Worm (Caenorhabditis elegans) whole organism, dauer: ENCODE results near the gene T02B11.9.
"Not testable (repeated sequence)": the region's sequence is repeated elsewhere in the genome, so short reads cannot be mapped to it uniquely, and the experiment has no call there.

ENCODE experiments used
- unc-62 ChIP-seq: sonication (generic microtip); optimal IDR thresholded peaks from 2 replicates; lab custom pipeline; 2017; ENCODE audit warnings: missing biosample characterization, missing genetic modification reagents, missing genetic modification characterization

Gene T02B11.9

DNA sequence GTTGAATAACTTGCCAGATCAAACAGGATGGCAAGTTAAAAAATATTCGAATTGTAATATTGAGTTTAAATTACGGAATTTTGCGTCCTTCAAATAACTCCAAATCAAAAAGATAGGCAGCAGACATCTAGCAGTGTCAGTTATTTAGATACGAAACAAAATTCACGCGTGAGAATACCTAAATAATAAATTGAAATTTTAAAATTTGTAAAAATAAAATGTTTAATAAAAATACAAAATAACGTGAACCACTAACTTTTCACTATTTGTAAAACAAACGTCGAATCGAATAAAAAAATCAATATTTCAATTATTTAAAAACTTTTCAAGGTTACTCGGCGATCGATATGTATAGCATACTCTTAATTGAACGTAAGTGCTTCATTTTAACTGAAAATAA is at the start of gene T02B11.9:
Gene T02B11.9, plus strand, starts transcription at position 301 of the 400 bp plus-strand sequence.
- no peak for TF ChIP-seq unc-62 (GFP tag; lab: Kevin White, UChicago)

DNA sequence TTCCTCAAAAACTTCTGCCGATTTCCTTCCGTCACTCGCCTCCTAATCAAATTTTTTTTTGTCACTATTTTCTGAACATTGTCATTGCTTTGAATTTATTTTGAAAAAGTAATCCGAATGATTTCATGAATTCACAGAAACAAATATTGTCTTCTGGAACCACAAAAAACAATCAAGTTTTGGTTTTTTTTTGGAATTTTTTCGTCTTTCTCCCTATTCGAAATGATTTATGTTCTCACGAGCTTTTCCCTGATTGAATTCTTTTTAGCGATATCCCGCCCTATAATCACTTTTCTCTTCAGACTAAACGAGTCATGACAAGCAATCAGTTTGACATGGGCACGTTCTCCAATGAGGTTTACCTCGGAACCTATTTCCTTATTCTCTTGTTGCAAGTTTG is 42.7 kb upstream of the T02B11.9 start, which contains the start of gene F41H8.1:
Gene F41H8.1, plus strand, starts transcription at position 301 of the 400 bp plus-strand sequence.
- TF ChIP-seq unc-62 (GFP tag; lab: Kevin White, UChicago): no peak

DNA sequence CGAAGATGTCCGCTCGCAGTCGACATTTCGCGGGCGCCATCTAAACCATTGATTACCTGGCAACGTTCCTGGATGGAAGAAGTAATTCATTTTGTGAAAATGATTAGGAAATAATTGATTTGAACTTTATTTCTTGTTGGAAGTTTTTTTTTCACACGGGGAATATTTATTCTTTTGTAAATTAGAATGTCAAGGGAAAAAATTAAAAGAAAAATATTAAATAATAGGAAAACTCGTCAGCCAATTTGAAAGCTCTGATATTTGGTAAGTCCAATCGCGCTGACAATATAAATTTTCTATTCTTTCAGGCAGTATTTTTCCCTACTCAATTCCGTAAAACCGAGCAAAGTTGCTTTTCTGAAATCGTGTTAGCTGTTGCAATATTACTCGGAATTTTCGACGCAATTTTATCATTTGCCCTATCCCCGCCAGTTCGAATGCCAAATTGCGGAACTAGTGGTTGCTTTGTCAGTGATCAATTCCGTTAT is 37.0 kb upstream of the T02B11.9 start, which contains the start of the genes K09C6.7 and K09C6.10:
Gene K09C6.7, minus strand, starts transcription at position 101 of the 488 bp plus-strand sequence.
Gene K09C6.10, plus strand, starts transcription at position 438 of the 488 bp plus-strand sequence.
- TF ChIP-seq unc-62 (GFP tag; lab: Kevin White, UChicago): not testable (repeated sequence)

DNA sequence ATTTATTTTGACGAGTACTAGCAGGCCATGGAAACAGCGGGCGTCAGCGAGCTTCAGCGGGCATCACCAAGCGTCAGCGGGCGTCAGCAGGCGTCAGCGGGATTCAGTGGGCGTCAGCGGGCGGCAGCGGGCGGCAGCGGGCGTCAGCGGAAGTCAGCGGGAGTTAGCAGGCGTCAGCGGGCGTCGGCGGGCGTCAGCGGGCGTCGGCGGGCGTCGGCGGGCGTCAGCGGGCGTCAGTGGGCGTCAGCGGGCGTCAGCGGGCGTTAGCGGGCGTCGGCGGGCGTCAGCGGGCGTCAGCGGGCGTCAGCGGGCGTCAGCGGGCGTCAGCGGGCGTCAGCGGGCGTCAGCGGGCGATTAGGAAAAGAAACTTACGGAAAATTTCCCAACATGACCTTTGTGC is 33.4 kb upstream of the T02B11.9 start:
- TF ChIP-seq unc-62 (GFP tag; lab: Kevin White, UChicago): no peak

DNA sequence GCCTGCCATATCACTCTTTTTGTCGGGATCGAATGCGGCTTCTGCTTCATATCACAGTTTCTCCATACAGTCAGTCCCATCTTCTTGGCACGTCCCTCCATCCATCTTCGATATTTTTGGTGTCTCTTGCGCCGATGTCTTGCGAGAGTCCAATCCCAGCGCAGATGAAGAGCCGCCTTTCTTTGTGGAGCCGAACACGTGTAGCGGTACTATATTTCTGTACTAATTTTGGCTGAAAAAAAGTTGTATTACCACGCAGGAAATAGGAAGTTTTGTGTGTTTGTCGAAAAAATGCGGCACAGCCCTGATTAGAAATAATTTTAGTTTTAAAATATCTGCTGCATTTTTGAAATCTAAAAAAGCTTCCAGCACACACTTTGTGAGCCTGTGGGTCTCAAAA is 32.9 kb upstream of the T02B11.9 start, which contains the start of gene K09C6.8:
Gene K09C6.8, minus strand, starts transcription at position 101 of the 400 bp plus-strand sequence.
- TF ChIP-seq unc-62 (GFP tag; lab: Kevin White, UChicago): not testable (repeated sequence)

DNA sequence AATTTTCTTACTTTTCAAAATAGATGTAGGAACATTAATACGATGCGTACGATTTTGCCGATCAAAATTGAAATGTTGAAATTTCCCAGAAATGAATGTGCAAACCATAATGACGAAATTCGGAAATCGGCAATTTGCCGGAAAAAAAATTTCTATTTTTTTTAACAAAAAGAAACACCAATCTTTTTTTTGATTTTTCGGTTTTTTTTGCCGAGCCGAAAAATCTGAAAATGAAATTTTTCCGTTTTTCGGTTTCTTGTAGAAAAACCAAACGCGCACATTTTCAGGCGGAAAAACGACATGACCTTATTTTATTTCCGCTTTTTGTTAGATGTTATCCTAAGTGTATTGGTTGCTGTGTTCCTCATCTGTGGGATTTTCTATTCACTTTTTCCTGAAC is 28.5 kb upstream of the T02B11.9 start, which contains the start of gene srbc-13:
Gene srbc-13, plus strand, starts transcription at position 301 of the 400 bp plus-strand sequence.
- TF ChIP-seq unc-62 (GFP tag; lab: Kevin White, UChicago): no peak

DNA sequence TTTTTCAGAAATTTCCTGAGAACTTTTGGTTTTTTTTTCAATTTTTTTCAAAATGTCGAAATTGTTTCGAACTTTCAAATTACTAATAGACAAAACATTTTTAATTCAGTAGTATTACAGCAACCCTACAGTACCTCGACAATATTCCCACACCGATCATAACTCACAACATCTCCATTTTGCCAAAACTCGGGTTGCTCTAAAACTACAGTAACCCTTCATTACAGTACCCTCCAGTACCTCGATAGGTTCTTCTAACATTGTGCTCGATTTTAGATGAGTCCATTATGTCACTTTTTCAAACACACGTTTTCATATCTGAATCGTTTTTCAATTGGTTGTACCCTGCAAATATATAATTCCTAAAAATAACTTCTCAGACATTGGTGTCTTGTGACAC is 27.0 kb upstream of the T02B11.9 start:
- TF ChIP-seq unc-62 (GFP tag; lab: Kevin White, UChicago): no peak

DNA sequence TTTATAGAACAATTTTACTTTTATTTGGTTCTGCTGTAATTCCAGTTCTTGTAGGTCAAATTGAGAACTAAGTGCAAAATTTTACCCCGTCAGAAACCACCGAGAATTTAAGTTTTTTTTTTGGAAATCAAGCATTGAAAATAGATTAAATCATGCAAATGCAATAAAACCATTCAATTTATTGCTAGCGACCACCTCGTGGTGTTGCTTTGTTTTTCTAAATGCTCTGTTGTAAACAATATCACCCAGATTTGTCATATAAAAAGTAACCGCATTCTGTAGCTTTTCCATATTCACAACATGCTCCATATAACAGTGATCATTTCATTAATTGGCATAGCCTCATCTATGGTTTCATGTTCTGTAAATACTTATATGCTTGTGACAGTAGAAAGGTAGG is 26.5 kb upstream of the T02B11.9 start, which contains the start of gene srbc-12:
Gene srbc-12, plus strand, starts transcription at position 301 of the 400 bp plus-strand sequence.
- TF ChIP-seq unc-62 (GFP tag; lab: Kevin White, UChicago): no peak

DNA sequence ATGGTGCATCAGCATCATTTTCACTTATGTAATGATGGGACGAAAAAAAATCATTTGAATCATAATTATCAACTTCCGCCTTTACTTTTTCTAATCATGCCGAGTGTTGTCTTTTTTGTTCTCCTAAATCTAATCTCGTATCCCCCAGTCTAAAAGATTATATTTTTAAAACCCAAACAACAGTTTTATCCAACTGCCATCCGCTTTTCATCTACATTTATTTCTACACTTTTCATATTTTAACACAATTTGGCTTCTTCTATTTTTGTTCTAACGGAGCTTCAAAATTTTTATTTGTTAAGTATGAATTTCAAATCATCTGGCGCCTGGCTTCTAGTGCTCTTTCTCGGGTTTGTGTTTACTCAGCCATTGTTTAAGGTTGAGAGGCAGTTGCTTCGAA is 23.9 kb upstream of the T02B11.9 start, which contains the start of gene K09C6.3:
Gene K09C6.3, plus strand, starts transcription at position 301 of the 400 bp plus-strand sequence.
- TF ChIP-seq unc-62 (GFP tag; lab: Kevin White, UChicago): no peak

DNA sequence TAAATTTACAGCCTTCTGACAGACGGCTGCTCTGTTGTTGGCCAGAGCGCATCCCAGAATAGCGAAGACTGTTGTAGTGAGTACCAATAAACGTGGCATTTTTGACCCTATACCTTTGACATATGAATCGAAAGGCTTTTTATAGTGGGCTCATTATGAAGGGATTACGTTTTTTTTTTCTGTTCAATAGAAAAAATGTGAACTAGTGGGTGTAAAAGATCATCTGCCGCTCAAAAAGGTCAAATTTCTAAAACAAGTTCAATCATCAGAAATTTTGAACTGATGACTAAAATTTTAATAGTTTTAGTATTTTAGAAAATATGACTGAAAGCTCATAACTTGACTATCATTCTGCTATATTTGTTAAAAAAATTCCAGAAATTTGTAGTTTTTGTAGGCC is 21.1 kb upstream of the T02B11.9 start, which contains the start of gene K09C6.9:
Gene K09C6.9, minus strand, starts transcription at position 101 of the 400 bp plus-strand sequence.
- TF ChIP-seq unc-62 (GFP tag; lab: Kevin White, UChicago): no peak

DNA sequence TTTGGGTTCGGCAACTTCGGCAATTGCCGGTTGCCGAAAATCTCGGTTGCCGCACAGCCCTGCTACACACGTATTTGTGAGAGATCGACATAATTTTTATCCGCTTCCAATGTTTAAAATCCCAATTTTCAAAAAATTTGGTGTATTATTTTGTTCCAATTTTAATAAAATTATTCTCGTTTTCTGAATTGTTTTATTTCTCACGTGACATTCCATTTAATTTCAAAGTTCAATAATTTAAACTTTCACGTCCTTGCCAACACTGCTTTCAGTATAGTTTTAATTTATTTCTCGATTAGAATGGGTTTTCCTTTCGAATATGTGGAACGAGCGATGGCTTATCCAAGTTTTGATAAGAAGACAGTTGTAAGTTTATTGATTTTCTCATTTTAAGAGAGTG is 19.5 kb upstream of the T02B11.9 start, which contains the start of gene K09C6.2:
Gene K09C6.2, plus strand, starts transcription at position 301 of the 400 bp plus-strand sequence.
- TF ChIP-seq unc-62 (GFP tag; lab: Kevin White, UChicago): no peak

DNA sequence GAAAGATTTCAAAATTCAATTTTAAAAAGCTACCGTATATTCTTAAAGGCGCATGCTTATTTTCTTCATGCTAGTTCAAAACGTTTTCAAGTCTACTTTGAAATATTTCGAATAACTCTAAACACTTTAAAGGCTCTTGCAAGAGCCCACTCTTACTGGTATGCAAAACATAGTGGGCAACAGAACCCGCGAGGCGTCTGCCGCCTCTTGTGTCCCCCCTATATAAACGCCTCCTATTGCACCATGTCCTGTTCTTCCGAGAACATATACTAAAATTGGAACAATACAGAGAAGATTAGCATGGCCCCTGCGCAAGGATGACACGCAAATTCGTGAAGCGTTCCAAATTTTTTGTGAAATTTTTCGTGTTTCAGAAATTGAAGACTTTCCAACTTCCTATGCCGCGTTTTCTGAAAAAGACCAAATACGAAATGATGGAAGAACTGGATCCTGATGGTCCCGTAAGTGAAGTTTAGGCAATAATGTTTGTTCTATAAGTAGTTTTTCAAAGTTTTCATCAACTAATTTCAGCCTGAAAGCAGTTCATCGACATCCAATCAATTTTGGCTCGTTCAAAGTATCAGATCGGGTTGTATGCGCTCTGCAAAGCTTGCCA is 17.1 kb upstream of the T02B11.9 start:
- TF ChIP-seq unc-62 (GFP tag; lab: Kevin White, UChicago): no peak

DNA sequence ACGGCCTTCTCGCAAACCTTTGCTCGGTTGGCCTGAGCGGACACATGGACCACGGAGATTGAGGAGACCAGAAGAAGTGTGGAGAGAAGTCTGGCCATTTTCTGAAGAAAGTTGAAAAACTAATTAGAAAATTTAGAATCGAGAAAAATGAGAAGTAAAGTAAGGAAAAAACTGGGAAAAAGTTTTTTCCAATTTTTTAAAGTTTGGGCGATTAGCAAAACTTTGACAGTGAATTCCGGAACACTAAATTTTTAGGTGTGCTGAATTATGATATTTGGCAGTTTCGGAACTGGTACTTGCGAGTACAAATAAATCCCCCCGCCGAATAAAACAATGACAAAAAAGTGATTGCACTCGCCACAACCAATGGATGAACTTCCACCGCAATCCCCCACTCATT is 9.3 kb upstream of the T02B11.9 start, which contains the start of gene T02B11.3:
Gene T02B11.3, minus strand, starts transcription at position 101 of the 400 bp plus-strand sequence.
- no peak for TF ChIP-seq unc-62 (GFP tag; lab: Kevin White, UChicago)

DNA sequence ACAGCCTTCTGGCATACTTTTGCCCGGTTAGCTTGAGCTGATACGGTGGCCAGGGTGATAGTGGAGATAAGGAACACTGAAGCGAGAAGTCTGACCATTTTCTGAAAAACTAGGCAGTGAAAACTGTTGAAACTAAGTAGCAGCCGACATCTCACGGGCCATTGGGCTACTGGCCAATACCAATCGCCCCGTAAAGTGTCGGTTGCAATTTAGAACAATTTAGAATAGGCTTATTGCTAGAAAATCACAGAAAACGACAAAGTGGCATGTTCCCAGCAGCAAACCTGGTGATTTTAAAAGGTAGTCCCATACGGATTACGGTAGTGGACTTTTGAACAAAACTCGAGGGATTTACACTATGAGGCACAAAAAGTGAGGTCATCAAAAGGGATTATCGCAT is 5.0 kb upstream of the T02B11.9 start, which contains the start of gene T02B11.4:
Gene T02B11.4, minus strand, starts transcription at position 101 of the 400 bp plus-strand sequence.
- TF ChIP-seq unc-62 (GFP tag; lab: Kevin White, UChicago): no peak

DNA sequence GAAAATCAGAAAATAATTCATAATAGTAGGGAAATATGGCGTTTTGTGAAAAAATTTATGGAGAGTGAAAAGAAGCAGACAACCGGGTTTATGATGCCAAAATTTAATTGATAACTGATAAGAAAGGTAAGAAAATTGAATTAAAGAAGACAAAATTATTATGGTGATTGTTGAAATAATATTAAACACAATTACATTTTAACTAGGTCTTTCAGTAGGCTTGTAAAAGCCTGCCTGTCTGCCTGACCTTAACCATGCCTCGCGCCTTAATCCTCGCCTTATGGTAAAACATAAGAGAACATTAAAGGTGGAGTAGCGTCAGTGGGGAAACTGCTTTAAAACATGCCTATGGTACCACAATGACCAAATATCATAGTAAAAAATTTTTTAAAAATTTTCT is 2.5 kb downstream of the T02B11.9 start, which contains the start of gene T02B11.8:
Gene T02B11.8, minus strand, starts transcription at position 101 of the 400 bp plus-strand sequence.
- TF ChIP-seq unc-62 (GFP tag; lab: Kevin White, UChicago): no peak

DNA sequence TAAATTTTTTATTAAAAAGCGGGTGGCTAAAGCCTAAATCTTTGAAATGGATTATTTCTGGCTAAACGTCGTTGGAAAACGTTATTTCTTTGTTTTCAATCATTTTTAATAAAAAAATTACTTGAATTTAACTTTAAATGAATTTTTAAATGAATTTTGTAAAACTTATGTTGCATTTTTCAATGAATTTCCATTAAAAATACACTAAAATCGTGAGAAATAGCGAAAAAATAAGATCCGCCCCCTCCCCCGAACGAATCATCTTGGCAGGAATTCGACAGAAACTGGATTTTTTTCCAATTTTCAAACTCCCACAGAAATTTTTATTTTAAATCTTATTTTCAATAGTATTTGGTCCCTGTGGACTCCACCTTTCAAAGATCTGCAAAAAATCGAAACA is 3.1 kb downstream of the T02B11.9 start, which contains the start of gene srg-53:
Gene srg-53, plus strand, starts transcription at position 301 of the 400 bp plus-strand sequence.
- TF ChIP-seq unc-62 (GFP tag; lab: Kevin White, UChicago): no peak
